Worm (Caenorhabditis elegans) whole organism, L2 larva: ENCODE data around the gene imp-2.

Experiments used
- C34F6.9 ChIP-seq: fragments of 150-350 bp; optimal IDR thresholded peaks from 2 replicates; lab custom pipeline; 2014; ENCODE audit warnings: missing biosample characterization, missing genetic modification characterization
- F13H6.1 ChIP-seq: sonication (generic microtip); optimal IDR thresholded peaks from 2 replicates; lab custom pipeline; 2016; ENCODE audit warnings: missing genetic modification characterization, missing compliant biosample characterization
- R02D3.7 ChIP-seq: fragments of 150-350 bp; optimal IDR thresholded peaks from 2 replicates; lab custom pipeline; 2014; ENCODE audit warnings: missing biosample characterization, missing genetic modification characterization
- Y55F3AM.14 ChIP-seq: fragments of 200-800 bp; sonication (Bioruptor generic); optimal IDR thresholded peaks from 2 replicates; lab custom pipeline; 2018; ENCODE audit warnings: mild to moderate bottlenecking, missing genetic modification characterization, missing compliant biosample characterization
- ZK546.5 ChIP-seq: sonication (generic microtip); optimal IDR thresholded peaks from 2 replicates; lab custom pipeline; 2017; ENCODE audit warnings: missing biosample characterization, missing genetic modification characterization
- alr-1 ChIP-seq: fragments of 150-350 bp; optimal IDR thresholded peaks from 2 replicates; lab custom pipeline; 2014; ENCODE audit warnings: missing biosample characterization, missing genetic modification characterization
- aly-2 ChIP-seq: fragments of 150-350 bp; optimal IDR thresholded peaks from 2 replicates; lab custom pipeline; 2014; ENCODE audit warnings: missing biosample characterization, missing genetic modification characterization
- ama-1 ChIP-seq: fragments of 150-350 bp; optimal IDR thresholded peaks from 2 replicates; lab custom pipeline; 2018; ENCODE audit warnings: inconsistent platforms
- blmp-1 ChIP-seq: sonication (generic microtip); optimal IDR thresholded peaks from 2 replicates; lab custom pipeline; 2017; ENCODE audit warnings: missing genetic modification characterization, mild to moderate bottlenecking, missing compliant biosample characterization, antibody characterized with exemption, moderate library complexity; ENCODE audit not compliant: insufficient read depth
- ceh-16 ChIP-seq: fragments of 150-350 bp; optimal IDR thresholded peaks from 2 replicates; lab custom pipeline; 2014; ENCODE audit warnings: missing biosample characterization, missing genetic modification characterization
- ceh-82 ChIP-seq: fragments of 150-350 bp; optimal IDR thresholded peaks from 2 replicates; lab custom pipeline; 2014; ENCODE audit warnings: missing biosample characterization, missing genetic modification characterization
- crh-2 ChIP-seq: sonication (generic microtip); optimal IDR thresholded peaks from 2 replicates; lab custom pipeline; 2017; ENCODE audit warnings: missing biosample characterization, missing genetic modification characterization
- dmd-4 ChIP-seq: sonication (generic microtip); optimal IDR thresholded peaks from 2 replicates; lab custom pipeline; 2017; ENCODE audit warnings: missing biosample characterization, missing genetic modification characterization
- egl-27 ChIP-seq: sonication (generic microtip); optimal IDR thresholded peaks from 3 replicates; lab custom pipeline; 2017; ENCODE audit warnings: missing biosample characterization, missing genetic modification reagents, missing genetic modification characterization
- elt-1 ChIP-seq: fragments of 150-350 bp; optimal IDR thresholded peaks from 2 replicates; lab custom pipeline; 2014; ENCODE audit warnings: missing biosample characterization, missing genetic modification characterization
- elt-3 ChIP-seq: sonication (generic microtip); optimal IDR thresholded peaks from 2 replicates; lab custom pipeline; 2017; ENCODE audit warnings: missing biosample characterization, missing genetic modification characterization
- fos-1 ChIP-seq: fragments of 150-350 bp; optimal IDR thresholded peaks from 2 replicates; lab custom pipeline; 2014; ENCODE audit warnings: missing biosample characterization, missing genetic modification characterization
- gmeb-1 ChIP-seq: fragments of 150-350 bp; optimal IDR thresholded peaks from 2 replicates; lab custom pipeline; 2014; ENCODE audit warnings: missing biosample characterization, missing genetic modification characterization
- lin-11 ChIP-seq: fragments of 150-350 bp; sonication (generic microtip); optimal IDR thresholded peaks from 2 replicates; lab custom pipeline; 2014; ENCODE audit warnings: missing biosample characterization, missing genetic modification characterization, inconsistent platforms, mixed read lengths
- lin-13 ChIP-seq: fragments of 150-350 bp; optimal IDR thresholded peaks from 2 replicates; lab custom pipeline; 2014; ENCODE audit warnings: missing biosample characterization, missing genetic modification reagents, missing genetic modification characterization
- lin-39 ChIP-seq: fragments of 150-350 bp; optimal IDR thresholded peaks from 2 replicates; lab custom pipeline; 2014; ENCODE audit warnings: missing biosample characterization, missing genetic modification reagents, missing genetic modification characterization
- lsy-2 ChIP-seq, 2 experiments: fragments of 150-350 bp in 1 of 2; sonication (generic microtip) in 1 of 2; optimal IDR thresholded peaks; 2 replicates each; lab custom pipeline; 2014 to 2017; ENCODE audit warnings: missing biosample characterization in 2 of 2, missing genetic modification characterization in 2 of 2
- mab-5 ChIP-seq: fragments of 150-350 bp; optimal IDR thresholded peaks from 2 replicates; lab custom pipeline; 2014; ENCODE audit warnings: missing biosample characterization, missing genetic modification characterization
- mbf-1 ChIP-seq: sonication (generic microtip); optimal IDR thresholded peaks from 2 replicates; lab custom pipeline; 2017; ENCODE audit warnings: missing biosample characterization, missing genetic modification characterization
- mdl-1 ChIP-seq, 2 experiments: fragments of 150-350 bp in 1 of 2; sonication (generic microtip) in 1 of 2; optimal IDR thresholded peaks; 2 replicates each; lab custom pipeline; 2017; ENCODE audit warnings: missing biosample characterization in 2 of 2, missing genetic modification characterization in 2 of 2
- nhr-10 ChIP-seq: sonication (generic microtip); optimal IDR thresholded peaks from 2 replicates; lab custom pipeline; 2017; ENCODE audit warnings: missing biosample characterization, missing genetic modification characterization
- nhr-11 ChIP-seq: fragments of 150-350 bp; optimal IDR thresholded peaks from 2 replicates; lab custom pipeline; 2014; ENCODE audit warnings: missing biosample characterization, missing genetic modification characterization
- nhr-12 ChIP-seq: fragments of 150-350 bp; optimal IDR thresholded peaks from 2 replicates; lab custom pipeline; 2014; ENCODE audit warnings: missing biosample characterization, missing genetic modification characterization
- nhr-129 ChIP-seq: fragments of 150-350 bp; optimal IDR thresholded peaks from 2 replicates; lab custom pipeline; 2014; ENCODE audit warnings: missing biosample characterization, missing genetic modification characterization
- nhr-21 ChIP-seq: fragments of 150-350 bp; optimal IDR thresholded peaks from 2 replicates; lab custom pipeline; 2014; ENCODE audit warnings: missing biosample characterization, missing genetic modification characterization
- nhr-23 ChIP-seq: fragments of 150-350 bp; optimal IDR thresholded peaks from 2 replicates; lab custom pipeline; 2014; ENCODE audit warnings: missing biosample characterization, missing genetic modification reagents, missing genetic modification characterization
- nhr-237 ChIP-seq: fragments of 150-350 bp; optimal IDR thresholded peaks from 2 replicates; lab custom pipeline; 2014; ENCODE audit warnings: missing biosample characterization, missing genetic modification characterization
- nhr-25 ChIP-seq: fragments of 150-350 bp; sonication (generic microtip); optimal IDR thresholded peaks from 3 replicates; lab custom pipeline; 2014; ENCODE audit warnings: missing biosample characterization, missing genetic modification characterization
- nhr-6 ChIP-seq: fragments of 150-350 bp; optimal IDR thresholded peaks from 2 replicates; lab custom pipeline; 2014; ENCODE audit warnings: missing biosample characterization, missing genetic modification characterization
- nhr-77 ChIP-seq: fragments of 150-350 bp; optimal IDR thresholded peaks from 2 replicates; lab custom pipeline; 2014; ENCODE audit warnings: missing biosample characterization, missing genetic modification characterization
- peb-1 ChIP-seq: fragments of 150-350 bp; optimal IDR thresholded peaks from 2 replicates; lab custom pipeline; 2014; ENCODE audit warnings: missing biosample characterization, missing genetic modification characterization
- sem-4 ChIP-seq: fragments of 150-350 bp; optimal IDR thresholded peaks from 2 replicates; lab custom pipeline; 2014; ENCODE audit warnings: missing biosample characterization, missing genetic modification reagents, missing genetic modification characterization
- skn-1 ChIP-seq: sonication (generic microtip); optimal IDR thresholded peaks from 2 replicates; lab custom pipeline; 2017; ENCODE audit warnings: missing biosample characterization, missing genetic modification characterization
- sma-3 ChIP-seq: sonication (generic microtip); optimal IDR thresholded peaks from 2 replicates; lab custom pipeline; 2016; ENCODE audit warnings: missing genetic modification reagents, missing genetic modification characterization, missing compliant biosample characterization
- sma-9 ChIP-seq, 2 experiments: fragments of 150-350 bp in 1 of 2; sonication (generic microtip) in 1 of 2; optimal IDR thresholded peaks; 2 replicates each; lab custom pipeline; 2014 to 2016; ENCODE audit warnings: missing genetic modification characterization in 2 of 2, mild to moderate bottlenecking in 1 of 2, missing biosample characterization in 1 of 2, missing compliant biosample characterization in 1 of 2, missing genetic modification reagents in 1 of 2, moderate library complexity in 1 of 2
- snpc-4 ChIP-seq: fragments of 150-350 bp; optimal IDR thresholded peaks from 2 replicates; lab custom pipeline; 2014; ENCODE audit warnings: missing biosample characterization, missing genetic modification characterization
- unc-39 ChIP-seq: fragments of 150-350 bp; optimal IDR thresholded peaks from 2 replicates; lab custom pipeline; 2014; ENCODE audit warnings: missing biosample characterization, missing genetic modification characterization
- unc-55 ChIP-seq: fragments of 150-350 bp; sonication (generic microtip); optimal IDR thresholded peaks from 3 replicates; lab custom pipeline; 2014; ENCODE audit warnings: missing biosample characterization, missing genetic modification reagents, missing genetic modification characterization
- unc-62 ChIP-seq: fragments of 150-350 bp; optimal IDR thresholded peaks from 2 replicates; lab custom pipeline; 2014; ENCODE audit warnings: missing biosample characterization, missing genetic modification reagents, missing genetic modification characterization
- zag-1 ChIP-seq: fragments of 150-350 bp; optimal IDR thresholded peaks from 2 replicates; lab custom pipeline; 2014; ENCODE audit warnings: missing biosample characterization, missing genetic modification characterization
- ztf-1 ChIP-seq: fragments of 200-800 bp; sonication (Bioruptor generic); conservative IDR thresholded peaks from 2 replicates; pipeline ENCODE4 v1.3.6; 2022; ENCODE audit warnings: missing genetic modification characterization, missing compliant biosample characterization
- ztf-11 ChIP-seq: sonication (generic microtip); optimal IDR thresholded peaks from 2 replicates; lab custom pipeline; 2017; ENCODE audit warnings: missing biosample characterization, missing genetic modification characterization
- ztf-4 ChIP-seq: fragments of 150-350 bp; optimal IDR thresholded peaks from 2 replicates; lab custom pipeline; 2014; ENCODE audit warnings: missing biosample characterization, missing genetic modification characterization

imp-2 gene

DNA sequence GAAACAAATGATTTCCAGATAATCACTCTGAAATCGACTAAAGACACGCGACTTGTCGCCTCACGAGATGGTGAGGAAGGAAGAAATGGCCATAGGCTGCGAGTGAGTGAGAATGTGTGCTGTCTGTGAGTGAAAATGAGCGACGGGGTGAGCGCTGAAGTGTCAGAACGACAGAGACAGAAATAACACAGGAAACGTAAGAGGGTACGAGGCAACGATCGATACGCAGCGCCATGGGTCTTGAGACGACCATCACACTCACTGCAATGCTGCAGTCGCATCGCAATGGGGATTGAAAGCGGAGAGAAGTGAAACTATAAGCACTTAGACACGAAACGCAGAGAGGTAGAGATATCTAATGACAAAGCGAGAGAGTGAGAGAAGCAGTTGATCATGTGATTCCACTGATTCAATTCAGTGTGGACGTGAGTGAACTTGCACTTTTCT lies 35.9 kb downstream of the imp-2 start:
- TF ChIP-seq aly-2 (tag; lab: Kevin White, UChicago) (no peak), lin-39 (peak; percentile 25), mab-5 (peak; percentile 93), unc-62 (GFP tag; lab: Kevin White, UChicago) (peak; percentile 21), alr-1 (peak; percentile 62), elt-1 (tag; lab: Kevin White, UChicago) (no peak), mdl-1 (tag; optimal IDR thresholded peaks at IDR 0.05; lab: Kevin White, UChicago) (peak; percentile 61 to 84), mbf-1 (tag; lab: Kevin White, UChicago) (no peak), lin-13 (GFP tag; lab: Kevin White, UChicago) (peak; percentile 86), ceh-16 (no peak), sma-3 (GFP tag; lab: Kevin White, UChicago) (peak; percentile 91), nhr-10 (tag; lab: Kevin White, UChicago) (no peak), ztf-4 (tag; lab: Kevin White, UChicago) (peak; percentile 91), ZK546.5 (tag; lab: Kevin White, UChicago) (peak; percentile 44), F13H6.1 (peak; percentile 97), R02D3.7 (tag; lab: Kevin White, UChicago) (no peak), peb-1 (tag; lab: Kevin White, UChicago) (no peak), dmd-4 (no peak), nhr-11 (no peak), ama-1 (lab: Kevin White, UChicago) (peak; percentile 90), nhr-237 (no peak), nhr-12 (no peak), sem-4 (tag; lab: Kevin White, UChicago) (peak; percentile 96), ztf-1 (GFP tag; lab: Robert Waterston, UW) (no peak), nhr-25 (tag; lab: Kevin White, UChicago) (peak; percentile 94), nhr-6 (tag; lab: Kevin White, UChicago) (peak; percentile 95), C34F6.9 (peak; percentile 99), zag-1 (tag; lab: Kevin White, UChicago) (peak; percentile 99), nhr-21 (tag; lab: Kevin White, UChicago) (peak; percentile 96), blmp-1 (tag; lab: Kevin White, UChicago) (peak; percentile 92), Y55F3AM.14 (peak; percentile 83), egl-27 (tag; lab: Kevin White, UChicago) (peak; percentile 93), skn-1 (peak; percentile 3), ztf-11 (tag; lab: Kevin White, UChicago) (no peak), ceh-82 (tag; lab: Kevin White, UChicago) (peak; percentile 60), nhr-23 (tag; lab: Kevin White, UChicago) (peak; percentile 42), nhr-129 (tag; lab: Kevin White, UChicago) (peak; percentile 98), unc-39 (peak; percentile 27), lsy-2 (tag; optimal IDR thresholded peaks at IDR 0.05; lab: Kevin White, UChicago) (peak; percentile 76 to 94), sma-9 (GFP tag; optimal IDR thresholded peaks at IDR 0.05; lab: Kevin White, UChicago) (peak; percentile 92), sma-9 (tag; optimal IDR thresholded peaks at IDR 0.05; lab: Kevin White, UChicago) (no peak), elt-3 (no peak), lin-11 (tag; lab: Kevin White, UChicago) (peak; percentile 94), fos-1 (peak; percentile 85), gmeb-1 (tag; lab: Kevin White, UChicago) (peak; percentile 64), nhr-77 (tag; lab: Kevin White, UChicago) (no peak), snpc-4 (tag; lab: Kevin White, UChicago) (peak; percentile 62), unc-55 (GFP tag; lab: Kevin White, UChicago) (peak; percentile 94), crh-2 (tag; lab: Kevin White, UChicago) (peak; percentile 91)
- TF ChIP-seq, all 48 proteins: peak for 33
